Worm (Caenorhabditis elegans) whole organism, L1 larva: ENCODE data around the gene mlt-9.

Source experiments
- C16A3.4 ChIP-seq: fragments of 150-350 bp; optimal IDR thresholded peaks from 2 replicates; lab custom pipeline; 2014; ENCODE audit warnings: missing biosample characterization, missing genetic modification characterization
- aha-1 ChIP-seq: fragments of 150-350 bp; optimal IDR thresholded peaks from 2 replicates; lab custom pipeline; 2014; ENCODE audit warnings: missing biosample characterization, missing genetic modification characterization
- alr-1 ChIP-seq: fragments of 200-800 bp; sonication (Bioruptor generic); optimal IDR thresholded peaks from 2 replicates; lab custom pipeline; 2018; ENCODE audit warnings: borderline replicate concordance, mild to moderate bottlenecking, missing genetic modification characterization, missing compliant biosample characterization
- ceh-88 ChIP-seq: fragments of 200-800 bp; sonication (Bioruptor generic); IDR thresholded peaks from 2 replicates; pipeline ENCODE4 v1.3.6; 2022; ENCODE audit warnings: missing genetic modification characterization, missing compliant biosample characterization
- dsc-1 ChIP-seq: sonication (generic microtip); optimal IDR thresholded peaks from 2 replicates; lab custom pipeline; 2016; ENCODE audit warnings: mild to moderate bottlenecking, missing genetic modification characterization, missing compliant biosample characterization
- efl-1 ChIP-seq, 4 experiments: fragments of 150-350 bp; optimal IDR thresholded peaks in 3 of 4; peaks in 1 of 4; 1 replicate in 1 of 4; 2 replicates in 3 of 4; lab custom pipeline; 2014; ENCODE audit warnings: missing biosample characterization in 2 of 4, missing genetic modification characterization in 2 of 4, missing genetic modification reagents in 2 of 4
- egl-13 ChIP-seq: sonication (generic microtip); optimal IDR thresholded peaks from 2 replicates; lab custom pipeline; 2016; ENCODE audit warnings: missing genotype, missing genetic modification reagents, missing genetic modification characterization, missing compliant biosample characterization
- hlh-17 ChIP-seq: fragments of 200-800 bp; sonication (Bioruptor generic); optimal IDR thresholded peaks from 2 replicates; lab custom pipeline; 2018; ENCODE audit warnings: missing genetic modification characterization, mild to moderate bottlenecking, missing compliant biosample characterization, moderate library complexity, borderline replicate concordance
- hlh-4 ChIP-seq: sonication (generic microtip); optimal IDR thresholded peaks from 2 replicates; lab custom pipeline; 2016; ENCODE audit warnings: mild to moderate bottlenecking, missing genetic modification characterization, missing compliant biosample characterization
- mep-1 ChIP-seq: fragments of 150-350 bp; optimal IDR thresholded peaks from 2 replicates; lab custom pipeline; 2014; ENCODE audit warnings: missing biosample characterization, missing genetic modification characterization
- nhr-47 ChIP-seq: sonication (generic microtip); optimal IDR thresholded peaks from 2 replicates; lab custom pipeline; 2016; ENCODE audit warnings: mild to moderate bottlenecking, missing genetic modification characterization, moderate library complexity, missing compliant biosample characterization
- nhr-77 ChIP-seq: fragments of 150-350 bp; optimal IDR thresholded peaks from 2 replicates; lab custom pipeline; 2014; ENCODE audit warnings: missing biosample characterization, missing genetic modification characterization
- nhr-84 ChIP-seq: sonication (generic microtip); optimal IDR thresholded peaks from 2 replicates; lab custom pipeline; 2017; ENCODE audit warnings: missing biosample characterization, missing genetic modification characterization
- sptf-1 ChIP-seq: fragments of 150-350 bp; optimal IDR thresholded peaks from 2 replicates; lab custom pipeline; 2014; ENCODE audit warnings: missing biosample characterization, missing genetic modification characterization
- unc-130 ChIP-seq: fragments of 150-350 bp; optimal IDR thresholded peaks from 2 replicates; lab custom pipeline; 2017; ENCODE audit warnings: missing biosample characterization, missing genetic modification characterization, inconsistent platforms

Gene mlt-9

DNA sequence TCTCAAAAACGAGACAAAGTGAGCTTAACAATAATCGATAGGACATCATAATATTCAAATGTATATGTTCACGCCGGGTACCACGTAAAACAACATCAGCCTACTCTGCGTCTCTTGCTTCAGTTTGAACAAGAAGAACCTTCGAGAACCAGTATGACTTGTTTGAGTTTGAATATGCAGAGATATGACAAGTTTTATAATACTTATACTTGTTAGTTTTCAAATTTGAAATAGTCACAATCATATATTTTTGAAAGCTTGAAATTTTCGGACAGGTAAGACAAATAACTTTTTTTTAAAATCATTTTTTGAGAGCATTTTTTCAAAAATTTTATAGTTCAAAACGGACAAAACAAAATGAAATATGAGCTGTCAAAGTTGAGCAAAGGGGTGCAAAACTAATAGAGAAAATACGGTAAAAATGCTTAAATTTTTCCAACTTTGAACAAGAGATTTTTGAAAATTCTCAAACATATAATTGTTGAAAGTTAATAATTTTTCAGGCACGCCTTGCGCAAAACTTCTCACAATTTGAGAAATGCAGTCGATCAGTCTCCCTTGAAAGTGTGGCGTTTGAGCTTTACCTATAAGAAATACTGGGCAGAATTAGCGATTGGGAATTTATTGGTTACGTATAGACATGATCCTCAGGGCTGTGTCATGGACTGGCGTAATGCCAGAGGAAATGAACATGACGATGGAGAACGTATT is 54.2 kb downstream of the mlt-9 start, which contains the start of gene H03G16.1:
H03G16.1 (plus strand) TSS at position 661 of the 711 bp plus-strand sequence.
- TF ChIP-seq ceh-88 (GFP tag; lab: Robert Waterston, UW) (no peak), efl-1 (optimal IDR thresholded peaks at IDR 0.05; lab: Kevin White, UChicago) (no peak), efl-1 (GFP tag; optimal IDR thresholded peaks at IDR 0.05 in 1 of 2; lab: Kevin White, UChicago) (peak in 1 of 2 experiments; percentile 67), alr-1 (tag; lab: Kevin White, UChicago) (no peak), nhr-77 (no peak)

DNA sequence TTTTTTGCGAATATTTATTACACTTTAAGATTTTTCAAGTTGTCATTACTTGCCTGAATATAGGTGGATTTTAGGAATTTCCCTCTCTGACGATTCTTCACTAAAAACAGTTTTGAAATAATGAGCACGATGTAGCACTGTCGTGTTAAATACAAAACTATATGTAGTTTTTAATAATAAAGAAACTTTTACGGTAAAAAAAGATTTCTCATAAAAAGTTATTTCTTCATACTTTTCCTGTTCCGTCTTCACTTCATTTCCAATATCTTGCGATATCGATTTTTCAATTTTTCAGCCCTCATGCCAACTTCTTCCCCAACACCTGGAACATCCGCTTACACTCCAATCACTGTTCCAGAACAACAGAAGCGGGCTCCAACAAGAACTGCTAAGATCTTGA is 55.2 kb downstream of the mlt-9 start, which contains the start of gene H03G16.6:
H03G16.6 (plus strand) TSS at position 301 of the 400 bp plus-strand sequence.
- no peak for TF ChIP-seq hlh-4
- TF ChIP-seq aha-1 = no peak
- no peak for TF ChIP-seq unc-130 (tag; lab: Kevin White, UChicago)
- no peak for TF ChIP-seq nhr-47 (tag; lab: Kevin White, UChicago)
- TF ChIP-seq egl-13 (tag; lab: Kevin White, UChicago) = no peak
- TF ChIP-seq dsc-1 (tag; lab: Kevin White, UChicago) = no peak
- no peak for TF ChIP-seq C16A3.4 (tag; lab: Kevin White, UChicago)
- no peak for TF ChIP-seq mep-1
- no peak for TF ChIP-seq sptf-1
- TF ChIP-seq hlh-17 = no peak
- TF ChIP-seq nhr-84 (tag; lab: Kevin White, UChicago) = no peak
